Fruit fly (Drosophila melanogaster) whole organism, embryonic: ENCODE data around the gene CG34307.

Experiments
- Abd-B ChIP-seq: fragments of 200-800 bp; sonication (Bioruptor generic); optimal IDR thresholded peaks from 2 replicates; lab custom pipeline; 2018; ENCODE audit warnings: missing biosample characterization, mild to moderate bottlenecking, missing genetic modification characterization, moderate library complexity
- B-H2 ChIP-seq: fragments of 200-800 bp; sonication (Bioruptor generic); optimal IDR thresholded peaks from 2 replicates; lab custom pipeline; 2018; ENCODE audit warnings: missing biosample characterization, mild to moderate bottlenecking, missing genetic modification characterization
- Blimp-1 ChIP-seq: fragments of 200-800 bp; sonication (Bioruptor generic); optimal IDR thresholded peaks from 3 replicates; lab custom pipeline; 2018; ENCODE audit warnings: missing biosample characterization, missing genetic modification characterization, mild to moderate bottlenecking, moderate library complexity, missing genetic modification reagents
- CG12071 ChIP-seq: fragments of 200-800 bp; sonication (Bioruptor generic); optimal IDR thresholded peaks from 3 replicates; lab custom pipeline; 2018; ENCODE audit warnings: missing biosample characterization, mild to moderate bottlenecking, missing genetic modification characterization
- CG17568 ChIP-seq: fragments of 200-800 bp; sonication (Bioruptor generic); optimal IDR thresholded peaks from 2 replicates; lab custom pipeline; 2018; ENCODE audit warnings: missing biosample characterization, mild to moderate bottlenecking, missing genetic modification characterization, moderate library complexity
- CG18011 ChIP-seq: fragments of 200-800 bp; sonication (Bioruptor generic); optimal IDR thresholded peaks from 2 replicates; lab custom pipeline; 2017; ENCODE audit warnings: missing biosample characterization, missing genetic modification characterization, mild to moderate bottlenecking, moderate library complexity, missing genotype
- CG18599 ChIP-seq: fragments of 200-800 bp; sonication (Bioruptor generic); optimal IDR thresholded peaks from 3 replicates; lab custom pipeline; 2017; ENCODE audit warnings: missing biosample characterization, missing genetic modification characterization, mild to moderate bottlenecking, moderate library complexity, missing genetic modification reagents
- CG31224 ChIP-seq: fragments of 200-800 bp; sonication (Bioruptor generic); IDR thresholded peaks from 2 replicates; pipeline ENCODE4 v1.3.6; 2022; ENCODE audit warnings: missing biosample characterization, missing genetic modification characterization
- CG4854 ChIP-seq: fragments of 200-800 bp; sonication (Bioruptor generic); optimal IDR thresholded peaks from 2 replicates; lab custom pipeline; 2016; ENCODE audit warnings: missing biosample characterization, missing genetic modification characterization, inconsistent platforms
- CG6175 ChIP-seq: fragments of 200-800 bp; sonication (Bioruptor generic); IDR thresholded peaks from 3 replicates; pipeline ENCODE4 v1.3.6; 2022; ENCODE audit warnings: missing biosample characterization, missing genetic modification characterization
- CG6791 ChIP-seq: fragments of 200-800 bp; sonication (Bioruptor generic); IDR thresholded peaks from 3 replicates; pipeline ENCODE4 v1.3.6; 2022; ENCODE audit warnings: missing biosample characterization, missing genetic modification characterization; ENCODE audit not compliant: partially characterized antibody
- CG9215 ChIP-seq: fragments of 200-800 bp; sonication (Bioruptor generic); IDR thresholded peaks from 2 replicates; pipeline ENCODE4 v1.3.6; 2022; ENCODE audit warnings: missing biosample characterization, missing genetic modification characterization
- CG9876 ChIP-seq: fragments of 200-800 bp; sonication (Bioruptor generic); optimal IDR thresholded peaks from 2 replicates; lab custom pipeline; 2016; ENCODE audit warnings: missing biosample characterization, missing genetic modification characterization
- CoRest ChIP-seq: fragments of 200-800 bp; sonication (Bioruptor generic); optimal IDR thresholded peaks from 3 replicates; lab custom pipeline; 2018; ENCODE audit warnings: missing biosample characterization, mild to moderate bottlenecking, missing genetic modification characterization, moderate library complexity
- Eip74EF ChIP-seq, 2 experiments: fragments of 200-800 bp in 1 of 2; fragments of >200 bp in 1 of 2; sonication (Bioruptor generic) in 1 of 2; optimal IDR thresholded peaks; 2 replicates each; lab custom pipeline; 2017 to 2019; ENCODE audit warnings: missing biosample characterization in 2 of 2, missing genetic modification characterization in 2 of 2, mild to moderate bottlenecking in 1 of 2, moderate library complexity in 1 of 2
- Hr3 ChIP-seq: fragments of 200-800 bp; sonication (Bioruptor generic); optimal IDR thresholded peaks from 3 replicates; lab custom pipeline; 2016; ENCODE audit warnings: missing biosample characterization, missing genetic modification characterization
- Hr78 ChIP-seq, 2 experiments: fragments of 200-800 bp in 1 of 2; fragments of >200 bp in 1 of 2; sonication (Bioruptor generic) in 1 of 2; optimal IDR thresholded peaks; 2 replicates each; lab custom pipeline; 2017 to 2019; ENCODE audit warnings: missing biosample characterization in 2 of 2, missing genetic modification characterization in 2 of 2, mild to moderate bottlenecking in 1 of 2, moderate library complexity in 1 of 2
- Mad ChIP-seq: fragments of 200-800 bp; sonication (Bioruptor generic); optimal IDR thresholded peaks from 2 replicates; lab custom pipeline; 2016; ENCODE audit warnings: missing biosample characterization, missing genetic modification characterization
- Med ChIP-seq: fragments of 200-800 bp; sonication (Bioruptor generic); peaks from one replicate; lab custom pipeline; 2016; ENCODE audit warnings: missing biosample characterization, missing genetic modification characterization, mild to moderate bottlenecking, inconsistent platforms, moderate library complexity
- Myb ChIP-seq: fragments of 200-800 bp; sonication (Bioruptor generic); optimal IDR thresholded peaks from 2 replicates; lab custom pipeline; 2016; ENCODE audit warnings: missing biosample characterization, missing genetic modification characterization
- NFAT ChIP-seq: fragments of 200-800 bp; sonication (Bioruptor generic); IDR thresholded peaks from 2 replicates; pipeline ENCODE4 v1.3.6; 2022; ENCODE audit warnings: missing biosample characterization, missing genetic modification characterization
- Optix ChIP-seq: fragments of 200-800 bp; sonication (Bioruptor generic); IDR thresholded peaks from 3 replicates; pipeline ENCODE4 v1.3.6; 2022; ENCODE audit warnings: missing biosample characterization, missing genetic modification characterization
- Sry-δ ChIP-seq: fragments of 200-800 bp; sonication (Bioruptor generic); optimal IDR thresholded peaks from 2 replicates; lab custom pipeline; 2016; ENCODE audit warnings: missing biosample characterization, missing genetic modification characterization
- Ssrp ChIP-seq: fragments of 200-800 bp; sonication (Bioruptor generic); optimal IDR thresholded peaks from 2 replicates; lab custom pipeline; 2018; ENCODE audit warnings: missing biosample characterization, mild to moderate bottlenecking, missing genetic modification characterization, moderate library complexity
- al ChIP-seq: fragments of 200-800 bp; sonication (Bioruptor generic); IDR thresholded peaks from 2 replicates; pipeline ENCODE4 v1.3.6; 2022; ENCODE audit warnings: missing biosample characterization, missing genetic modification characterization
- az2 ChIP-seq: fragments of 200-800 bp; sonication (Bioruptor generic); optimal IDR thresholded peaks from 3 replicates; lab custom pipeline; 2016; ENCODE audit warnings: missing biosample characterization, missing genetic modification characterization
- bbx ChIP-seq: fragments of 200-800 bp; sonication (Bioruptor generic); IDR thresholded peaks from 2 replicates; pipeline ENCODE4 v1.3.6; 2022; ENCODE audit warnings: missing biosample characterization, missing genetic modification characterization; ENCODE audit not compliant: partially characterized antibody
- bigmax ChIP-seq: fragments of 200-800 bp; sonication (Bioruptor generic); optimal IDR thresholded peaks from 2 replicates; lab custom pipeline; 2018; ENCODE audit warnings: missing biosample characterization, mild to moderate bottlenecking, missing genetic modification characterization
- chinmo ChIP-seq: fragments of 200-800 bp; sonication (Bioruptor generic); IDR thresholded peaks from 4 replicates; pipeline ENCODE4 v1.3.6; 2022; ENCODE audit warnings: missing biosample characterization, missing genetic modification characterization; ENCODE audit not compliant: partially characterized antibody
- chm ChIP-seq: fragments of 200-800 bp; sonication (Bioruptor generic); IDR thresholded peaks from 2 replicates; pipeline ENCODE4 v1.3.6; 2022; ENCODE audit warnings: missing biosample characterization, missing genetic modification characterization
- cwo ChIP-seq: fragments of 200-800 bp; sonication (Bioruptor generic); optimal IDR thresholded peaks from 3 replicates; lab custom pipeline; 2017; ENCODE audit warnings: missing biosample characterization, missing genetic modification characterization, mild to moderate bottlenecking, moderate library complexity, missing genetic modification reagents
- dan ChIP-seq: fragments of 200-800 bp; sonication (Bioruptor generic); IDR thresholded peaks from 2 replicates; pipeline ENCODE4 v1.3.6; 2022; ENCODE audit warnings: missing biosample characterization, missing genetic modification characterization
- dm ChIP-seq: fragments of 200-800 bp; sonication (Bioruptor generic); optimal IDR thresholded peaks from 3 replicates; lab custom pipeline; 2016; ENCODE audit warnings: missing biosample characterization, missing genetic modification characterization
- emc ChIP-seq: fragments of 200-800 bp; sonication (Bioruptor generic); optimal IDR thresholded peaks from 2 replicates; lab custom pipeline; 2016; ENCODE audit warnings: missing biosample characterization, missing genetic modification characterization
- en ChIP-seq: fragments of 200-800 bp; sonication (Bioruptor generic); optimal IDR thresholded peaks from 2 replicates; lab custom pipeline; 2016; ENCODE audit warnings: missing biosample characterization, missing genetic modification characterization
- ftz-f1 ChIP-seq: fragments of 200-800 bp; sonication (Bioruptor generic); optimal IDR thresholded peaks from 2 replicates; lab custom pipeline; 2016; ENCODE audit warnings: missing biosample characterization, missing genetic modification characterization
- lmd ChIP-seq: fragments of 200-800 bp; sonication (Bioruptor generic); IDR thresholded peaks from 2 replicates; pipeline ENCODE4 v1.3.6; 2022; ENCODE audit warnings: missing biosample characterization, missing genetic modification characterization
- otp ChIP-seq: fragments of 200-800 bp; sonication (Bioruptor generic); IDR thresholded peaks from 3 replicates; pipeline ENCODE4, ENCODE4 v1.3.6; 2022; ENCODE audit warnings: missing biosample characterization, missing genetic modification characterization
- p53 ChIP-seq: fragments of 200-800 bp; sonication (Bioruptor generic); optimal IDR thresholded peaks from 2 replicates; lab custom pipeline; 2016; ENCODE audit warnings: missing biosample characterization, missing genetic modification characterization
- salm ChIP-seq: fragments of 200-800 bp; sonication (Bioruptor generic); optimal IDR thresholded peaks from 2 replicates; lab custom pipeline; 2018; ENCODE audit warnings: missing biosample characterization, mild to moderate bottlenecking, missing genetic modification characterization
- sd ChIP-seq: fragments of 200-800 bp; sonication (Bioruptor generic); optimal IDR thresholded peaks from 3 replicates; lab custom pipeline; 2018; ENCODE audit warnings: missing biosample characterization, mild to moderate bottlenecking, missing genetic modification characterization, moderate library complexity
- sens ChIP-seq: fragments of 200-800 bp; sonication (Bioruptor generic); peaks from one replicate; lab custom pipeline; 2016; ENCODE audit warnings: missing biosample characterization, missing genetic modification characterization
- shn ChIP-seq: fragments of 200-800 bp; sonication (Bioruptor generic); optimal IDR thresholded peaks from 3 replicates; lab custom pipeline; 2016; ENCODE audit warnings: missing biosample characterization, missing genetic modification characterization
- sima ChIP-seq: fragments of 200-800 bp; sonication (Bioruptor generic); optimal IDR thresholded peaks from 2 replicates; lab custom pipeline; 2016; ENCODE audit warnings: missing biosample characterization, missing genetic modification characterization
- tgo ChIP-seq: fragments of 200-800 bp; sonication (Bioruptor generic); IDR thresholded peaks from 3 replicates; pipeline ENCODE4 v1.3.6; 2022; ENCODE audit warnings: missing biosample characterization, missing genetic modification characterization
- zen2 ChIP-seq: fragments of 200-800 bp; sonication (Bioruptor generic); IDR thresholded peaks from 3 replicates; pipeline ENCODE4 v1.3.6; 2022; ENCODE audit warnings: missing biosample characterization, missing genetic modification characterization; ENCODE audit not compliant: partially characterized antibody

Gene CG34307

dm6 chr3R:11941116-11941515 is 43.7 kb downstream of the CG34307 start:
- TF ChIP-seq CG18599 (GFP tag; lab: Kevin White, UChicago) (no peak), Blimp-1 (GFP tag; lab: Kevin White, UChicago) (peak; percentile 81), otp (GFP tag; lab: Robert Waterston, UW) (0 out of 3 replicates have a peak, but pooled peaks have one; percentile 10), chinmo (GFP tag; lab: Robert Waterston, UW) (0 out of 4 replicates have a peak, but pooled peaks have one; percentile 27), Hr3 (GFP tag; lab: Kevin White, UChicago) (no peak)

DNA sequence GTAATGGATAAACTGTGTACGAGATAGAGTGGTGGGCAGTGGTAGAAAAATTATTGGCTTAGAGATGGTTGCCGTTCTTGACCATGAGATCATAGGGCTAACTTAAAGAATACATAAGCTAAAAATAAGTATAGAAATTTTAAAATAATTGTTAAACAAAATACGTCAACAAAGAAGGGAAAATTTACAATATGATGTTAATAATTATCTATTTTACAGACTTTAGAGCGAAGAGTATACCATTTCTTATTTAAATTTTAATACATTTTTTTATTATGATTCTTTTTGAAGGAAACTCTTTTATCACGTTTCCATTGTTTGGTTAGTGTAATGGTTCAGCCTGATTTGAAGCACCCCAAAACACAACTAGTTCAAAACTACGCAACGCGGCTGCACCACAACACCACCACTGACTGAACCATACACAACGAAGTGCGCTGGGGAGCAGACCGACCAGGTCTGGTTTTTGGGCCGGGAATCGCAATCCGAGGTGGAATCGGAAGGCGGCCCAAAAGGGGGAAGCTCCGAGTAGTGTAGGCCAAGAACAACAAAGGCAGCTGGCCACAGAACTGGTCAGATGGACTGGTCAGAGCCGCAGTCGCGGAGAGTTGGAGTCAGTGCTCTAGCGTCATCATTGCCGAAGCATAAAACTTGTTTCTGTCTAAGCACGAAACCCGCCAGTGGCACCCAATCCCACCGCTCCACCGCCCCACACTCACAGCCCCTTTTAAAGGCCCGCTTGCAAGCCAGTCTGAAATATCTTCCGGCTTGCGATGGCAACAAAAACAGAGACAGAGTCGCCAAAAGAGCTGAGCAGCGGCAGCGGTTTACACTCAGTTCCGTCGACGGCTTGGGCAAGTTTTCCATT is 48.3 kb downstream of the CG34307 start:
- TF ChIP-seq Optix (GFP tag; lab: Robert Waterston, UW) (no peak), Sry-δ (GFP tag; lab: Kevin White, UChicago) (no peak), az2 (GFP tag; lab: Kevin White, UChicago) (no peak), Eip74EF (GFP tag; optimal IDR thresholded peaks at IDR 0.05; lab: Kevin White, UChicago) (peak in 1 of 2 experiments; percentile 62), CG12071 (no peak), dm (GFP tag; lab: Kevin White, UChicago) (no peak), en (GFP tag; lab: Kevin White, UChicago) (no peak), tgo (GFP tag; lab: Robert Waterston, UW) (no peak), emc (GFP tag; lab: Kevin White, UChicago) (no peak), CG4854 (GFP tag; lab: Kevin White, UChicago) (no peak), salm (tag; lab: Kevin White, UChicago) (no peak), B-H2 (GFP tag; lab: Kevin White, UChicago) (no peak), sens (GFP tag; lab: Kevin White, UChicago) (peak; percentile 67), zen2 (no peak), Hr78 (GFP tag; optimal IDR thresholded peaks at IDR 0.05; lab: Kevin White, UChicago) (no peak), CG9215 (GFP tag; lab: Robert Waterston, UW) (no peak), sima (GFP tag; lab: Kevin White, UChicago) (no peak), CG18011 (GFP tag; lab: Kevin White, UChicago) (no peak), CG17568 (GFP tag; lab: Kevin White, UChicago) (no peak), CoRest (tag; lab: Kevin White, UChicago) (no peak), Myb (GFP tag; lab: Kevin White, UChicago) (no peak), lmd (GFP tag; lab: Robert Waterston, UW) (no peak), chm (GFP tag; lab: Robert Waterston, UW) (0 out of 2 replicates have a peak, but pooled peaks have one; percentile 21), CG6791 (GFP tag; lab: Robert Waterston, UW) (no peak), bbx (GFP tag; lab: Robert Waterston, UW) (0 out of 2 replicates have a peak, but pooled peaks have one; percentile 23), bigmax (GFP tag; lab: Kevin White, UChicago) (no peak), CG6175 (GFP tag; lab: Robert Waterston, UW) (peak; percentile 65; the same call in 1 of the 3 replicates), CG9876 (GFP tag; lab: Kevin White, UChicago) (no peak), CG31224 (GFP tag; lab: Robert Waterston, UW) (peak; percentile 26; the same call in 1 of the 2 replicates), Ssrp (tag; lab: Kevin White, UChicago) (no peak), shn (GFP tag; lab: Kevin White, UChicago) (no peak), NFAT (0 out of 2 replicates have a peak, but pooled peaks have one; percentile 4), Abd-B (no peak), al (0 out of 2 replicates have a peak, but pooled peaks have one; percentile 6), sd (peak; percentile 8), Med (GFP tag; lab: Kevin White, UChicago) (peak; percentile 58), ftz-f1 (GFP tag; lab: Kevin White, UChicago) (no peak), cwo (GFP tag; lab: Kevin White, UChicago) (no peak), Mad (GFP tag; lab: Kevin White, UChicago) (no peak), p53 (GFP tag; lab: Kevin White, UChicago) (no peak), dan (GFP tag; lab: Robert Waterston, UW) (no peak)
